Worm (Caenorhabditis elegans) whole organism, L1 larva: ENCODE data around the gene T12G3.4.
A peak's percentile ranks its signal among the peaks of the same experiment; 100 is the strongest.

Source experiments
- C34B4.2 ChIP-seq: sonication (generic microtip); optimal IDR thresholded peaks from 2 replicates; lab custom pipeline; 2017; ENCODE audit warnings: mild to moderate bottlenecking, missing genetic modification characterization, missing compliant biosample characterization
- F16B12.6 ChIP-seq: fragments of 150-350 bp; optimal IDR thresholded peaks from 2 replicates; lab custom pipeline; 2014; ENCODE audit warnings: missing biosample characterization, missing genetic modification characterization
- aha-1 ChIP-seq: fragments of 150-350 bp; optimal IDR thresholded peaks from 2 replicates; lab custom pipeline; 2014; ENCODE audit warnings: missing biosample characterization, missing genetic modification characterization
- ceh-63 ChIP-seq: fragments of 200-800 bp; sonication (Bioruptor generic); optimal IDR thresholded peaks from 2 replicates; lab custom pipeline; 2018; ENCODE audit warnings: mild to moderate bottlenecking, missing genetic modification characterization, missing compliant biosample characterization
- ceh-8 ChIP-seq: fragments of 200-800 bp; sonication (Bioruptor generic); optimal IDR thresholded peaks from 2 replicates; lab custom pipeline; 2018; ENCODE audit warnings: mild to moderate bottlenecking, missing genetic modification characterization, moderate library complexity, missing compliant biosample characterization
- ceh-82 ChIP-seq, 3 experiments: fragments of 150-350 bp in 1 of 3; sonication (generic microtip) in 2 of 3; optimal IDR thresholded peaks; 2 replicates each; lab custom pipeline; 2014 to 2017; ENCODE audit warnings: missing biosample characterization in 3 of 3, missing genetic modification characterization in 3 of 3
- ces-1 ChIP-seq: fragments of 150-350 bp; optimal IDR thresholded peaks from 2 replicates; lab custom pipeline; 2014; ENCODE audit warnings: missing biosample characterization, missing genetic modification reagents, missing genetic modification characterization
- dpl-1 ChIP-seq, 3 experiments: fragments of 150-350 bp in 2 of 3; sonication (generic microtip) in 1 of 3; optimal IDR thresholded peaks; 2 replicates each; lab custom pipeline; 2014 to 2017; ENCODE audit warnings: missing biosample characterization in 3 of 3, missing genetic modification characterization in 3 of 3, missing genetic modification reagents in 3 of 3
- dsc-1 ChIP-seq: sonication (generic microtip); optimal IDR thresholded peaks from 2 replicates; lab custom pipeline; 2016; ENCODE audit warnings: mild to moderate bottlenecking, missing genetic modification characterization, missing compliant biosample characterization
- efl-1 ChIP-seq, 4 experiments: fragments of 150-350 bp; optimal IDR thresholded peaks in 3 of 4; peaks in 1 of 4; 1 replicate in 1 of 4; 2 replicates in 3 of 4; lab custom pipeline; 2014; ENCODE audit warnings: missing biosample characterization in 2 of 4, missing genetic modification characterization in 2 of 4, missing genetic modification reagents in 2 of 4
- efl-3 ChIP-seq: fragments of 200-800 bp; sonication (Bioruptor generic); optimal IDR thresholded peaks from 2 replicates; lab custom pipeline; 2018; ENCODE audit warnings: mild to moderate bottlenecking, missing genetic modification characterization, missing compliant biosample characterization
- elt-2 ChIP-seq: sonication (generic microtip); optimal IDR thresholded peaks from 2 replicates; lab custom pipeline; 2016; ENCODE audit warnings: missing genetic modification characterization, mild to moderate bottlenecking, inconsistent platforms, missing compliant biosample characterization, missing genetic modification reagents
- elt-3 ChIP-seq, 6 experiments: fragments of 150-350 bp in 1 of 6; sonication (generic microtip); optimal IDR thresholded peaks; 2 replicates each; lab custom pipeline; 2017 to 2018; ENCODE audit warnings: missing biosample characterization in 6 of 6, missing genetic modification characterization in 6 of 6, inconsistent platforms in 1 of 6
- ets-5 ChIP-seq: fragments of 200-800 bp; sonication (Bioruptor generic); IDR thresholded peaks from 2 replicates; pipeline ENCODE4 v1.3.6; 2022; ENCODE audit warnings: missing genetic modification characterization, missing compliant biosample characterization
- fos-1 ChIP-seq: fragments of 150-350 bp; optimal IDR thresholded peaks from 2 replicates; lab custom pipeline; 2014; ENCODE audit warnings: missing biosample characterization, missing genetic modification characterization
- hlh-4 ChIP-seq: sonication (generic microtip); optimal IDR thresholded peaks from 2 replicates; lab custom pipeline; 2016; ENCODE audit warnings: mild to moderate bottlenecking, missing genetic modification characterization, missing compliant biosample characterization
- irx-1 ChIP-seq: sonication (generic microtip); optimal IDR thresholded peaks from 2 replicates; lab custom pipeline; 2016; ENCODE audit warnings: missing genetic modification characterization, missing compliant biosample characterization
- isw-1 ChIP-seq: fragments of 200-800 bp; sonication (Bioruptor generic); IDR thresholded peaks from 2 replicates; pipeline ENCODE4 v1.3.6; 2022; ENCODE audit warnings: missing genetic modification characterization, missing compliant biosample characterization
- lin-13 ChIP-seq: fragments of 150-350 bp; optimal IDR thresholded peaks from 2 replicates; lab custom pipeline; 2014; ENCODE audit warnings: missing biosample characterization, missing genetic modification reagents, missing genetic modification characterization
- lin-14 ChIP-seq: fragments of 200-800 bp; sonication (Bioruptor generic); optimal IDR thresholded peaks from 2 replicates; lab custom pipeline; 2018; ENCODE audit warnings: mild to moderate bottlenecking, missing genetic modification characterization, moderate library complexity, missing compliant biosample characterization
- lin-15B ChIP-seq: fragments of 150-350 bp; sonication (generic microtip); optimal IDR thresholded peaks from 3 replicates; lab custom pipeline; 2014; ENCODE audit warnings: missing biosample characterization, missing genetic modification characterization
- lin-35 ChIP-seq, 2 experiments: fragments of 150-350 bp; optimal IDR thresholded peaks; 2 replicates each; lab custom pipeline; 2014; ENCODE audit warnings: missing biosample characterization in 2 of 2, missing genetic modification characterization in 2 of 2, missing genetic modification reagents in 2 of 2
- mab-9 ChIP-seq: fragments of 200-800 bp; sonication (Bioruptor generic); IDR thresholded peaks from 2 replicates; pipeline ENCODE4 v1.3.6; 2022; ENCODE audit warnings: missing genetic modification reagents, missing genetic modification characterization, missing compliant biosample characterization
- mef-2 ChIP-seq: fragments of 150-350 bp; optimal IDR thresholded peaks from 2 replicates; lab custom pipeline; 2014; ENCODE audit warnings: missing biosample characterization, missing genetic modification characterization
- mep-1 ChIP-seq: fragments of 150-350 bp; optimal IDR thresholded peaks from 2 replicates; lab custom pipeline; 2014; ENCODE audit warnings: missing biosample characterization, missing genetic modification characterization
- nhr-237 ChIP-seq: fragments of 150-350 bp; optimal IDR thresholded peaks from 2 replicates; lab custom pipeline; 2014; ENCODE audit warnings: missing biosample characterization, missing genetic modification characterization
- nhr-47 ChIP-seq: sonication (generic microtip); optimal IDR thresholded peaks from 2 replicates; lab custom pipeline; 2016; ENCODE audit warnings: mild to moderate bottlenecking, missing genetic modification characterization, moderate library complexity, missing compliant biosample characterization
- nhr-84 ChIP-seq: sonication (generic microtip); optimal IDR thresholded peaks from 2 replicates; lab custom pipeline; 2017; ENCODE audit warnings: missing biosample characterization, missing genetic modification characterization
- nhr-90 ChIP-seq: sonication (generic microtip); optimal IDR thresholded peaks from 2 replicates; lab custom pipeline; 2016; ENCODE audit warnings: mild to moderate bottlenecking, missing genetic modification characterization, missing compliant biosample characterization; ENCODE audit not compliant: poor library complexity
- pag-3 ChIP-seq: sonication (generic microtip); optimal IDR thresholded peaks from 2 replicates; lab custom pipeline; 2017; ENCODE audit warnings: missing genetic modification characterization, mild to moderate bottlenecking, missing compliant biosample characterization, antibody characterized with exemption, borderline replicate concordance; ENCODE audit not compliant: insufficient read depth
- pax-3 ChIP-seq: fragments of 200-800 bp; sonication (Bioruptor generic); optimal IDR thresholded peaks from 2 replicates; lab custom pipeline; 2018; ENCODE audit warnings: mild to moderate bottlenecking, missing genetic modification characterization, moderate library complexity, missing compliant biosample characterization
- pqm-1 ChIP-seq: sonication (generic microtip); optimal IDR thresholded peaks from 3 replicates; lab custom pipeline; 2017; ENCODE audit warnings: missing biosample characterization, missing genetic modification characterization
- skn-1 ChIP-seq: fragments of 150-350 bp; optimal IDR thresholded peaks from 2 replicates; lab custom pipeline; 2014; ENCODE audit warnings: missing biosample characterization, missing genetic modification characterization
- snpc-4 ChIP-seq: fragments of 150-350 bp; optimal IDR thresholded peaks from 2 replicates; lab custom pipeline; 2014; ENCODE audit warnings: missing biosample characterization, missing genetic modification characterization
- sox-4 ChIP-seq: sonication (generic microtip); optimal IDR thresholded peaks from 2 replicates; lab custom pipeline; 2016; ENCODE audit warnings: missing genetic modification characterization, missing compliant biosample characterization
- sup-37 ChIP-seq: fragments of 200-800 bp; sonication (Bioruptor generic); optimal IDR thresholded peaks from 2 replicates; lab custom pipeline; 2018; ENCODE audit warnings: mild to moderate bottlenecking, missing genetic modification characterization, missing compliant biosample characterization
- swsn-7 ChIP-seq: sonication (generic microtip); optimal IDR thresholded peaks from 2 replicates; lab custom pipeline; 2016; ENCODE audit warnings: missing genetic modification characterization, missing compliant biosample characterization
- tbx-2 ChIP-seq: sonication (generic microtip); optimal IDR thresholded peaks from 2 replicates; lab custom pipeline; 2016; ENCODE audit warnings: missing genetic modification characterization, missing compliant biosample characterization
- unc-30 ChIP-seq: sonication (generic microtip); optimal IDR thresholded peaks from 2 replicates; lab custom pipeline; 2017; ENCODE audit warnings: missing biosample characterization, missing genetic modification characterization
- unc-62 ChIP-seq: fragments of 150-350 bp; optimal IDR thresholded peaks from 2 replicates; lab custom pipeline; 2014; ENCODE audit warnings: missing biosample characterization, missing genetic modification reagents, missing genetic modification characterization
- unc-86 ChIP-seq: sonication (generic microtip); optimal IDR thresholded peaks from 2 replicates; lab custom pipeline; 2016; ENCODE audit warnings: missing genetic modification characterization, missing compliant biosample characterization
- unc-98 ChIP-seq: fragments of 200-800 bp; sonication (Bioruptor generic); IDR thresholded peaks from 2 replicates; pipeline ENCODE4 v1.3.6; 2022; ENCODE audit warnings: missing genetic modification characterization, missing compliant biosample characterization
- zag-1 ChIP-seq: fragments of 150-350 bp; optimal IDR thresholded peaks from 2 replicates; lab custom pipeline; 2014; ENCODE audit warnings: missing biosample characterization, missing genetic modification characterization
- ztf-11 ChIP-seq, 2 experiments: sonication (generic microtip); optimal IDR thresholded peaks; 2 replicates each; lab custom pipeline; 2016 to 2017; ENCODE audit warnings: missing genetic modification characterization in 2 of 2, missing biosample characterization in 1 of 2, missing compliant biosample characterization in 1 of 2
- ztf-4 ChIP-seq: fragments of 150-350 bp; optimal IDR thresholded peaks from 2 replicates; lab custom pipeline; 2014; ENCODE audit warnings: missing biosample characterization, missing genetic modification characterization

The T12G3.4 gene

ce11 chrIV:12056603-12057002 lies 8.5 kb downstream of the T12G3.4 start, which contains the start of gene K08E4.2:
K08E4.2 (minus strand) TSS chrIV:12056656.
- TF ChIP-seq nhr-84 (tag; lab: Kevin White, UChicago), result no peak
- TF ChIP-seq C34B4.2 (tag; lab: Kevin White, UChicago), result no peak
- no peak for TF ChIP-seq irx-1 (tag; lab: Kevin White, UChicago)
- TF ChIP-seq lin-35 (GFP tag; optimal IDR thresholded peaks at IDR 0.05; lab: Kevin White, UChicago), result no peak
- TF ChIP-seq nhr-237 (tag; lab: Kevin White, UChicago), result no peak
- TF ChIP-seq lin-14 (GFP tag; lab: Kevin White, UChicago), result no peak
- TF ChIP-seq tbx-2 (tag; lab: Kevin White, UChicago), result no peak
- no peak for TF ChIP-seq efl-1 (optimal IDR thresholded peaks at IDR 0.05; lab: Kevin White, UChicago)
- no peak for TF ChIP-seq efl-1 (GFP tag; optimal IDR thresholded peaks at IDR 0.05 in 1 of 2; lab: Kevin White, UChicago)
- no peak for TF ChIP-seq ztf-11 (tag; optimal IDR thresholded peaks at IDR 0.05; lab: Kevin White, UChicago)
- no peak for TF ChIP-seq swsn-7 (tag; lab: Kevin White, UChicago)
- no peak for TF ChIP-seq lin-15B
- TF ChIP-seq pqm-1 (tag; lab: Kevin White, UChicago), result no peak

ce11 chrIV:12057508-12057907 lies 9.5 kb downstream of the T12G3.4 start, which contains the start of gene K08E4.3:
K08E4.3 (plus strand) TSS chrIV:12057742.
- TF ChIP-seq ces-1 (GFP tag; lab: Kevin White, UChicago) (no peak), lin-14 (GFP tag; lab: Kevin White, UChicago) (peak; percentile 26), fos-1 (tag; lab: Kevin White, UChicago) (no peak), dpl-1 (GFP tag; optimal IDR thresholded peaks at IDR 0.05; lab: Kevin White, UChicago) (no peak), dsc-1 (tag; lab: Kevin White, UChicago) (no peak), ets-5 (GFP tag; lab: Robert Waterston, UW) (no peak)

DNA sequence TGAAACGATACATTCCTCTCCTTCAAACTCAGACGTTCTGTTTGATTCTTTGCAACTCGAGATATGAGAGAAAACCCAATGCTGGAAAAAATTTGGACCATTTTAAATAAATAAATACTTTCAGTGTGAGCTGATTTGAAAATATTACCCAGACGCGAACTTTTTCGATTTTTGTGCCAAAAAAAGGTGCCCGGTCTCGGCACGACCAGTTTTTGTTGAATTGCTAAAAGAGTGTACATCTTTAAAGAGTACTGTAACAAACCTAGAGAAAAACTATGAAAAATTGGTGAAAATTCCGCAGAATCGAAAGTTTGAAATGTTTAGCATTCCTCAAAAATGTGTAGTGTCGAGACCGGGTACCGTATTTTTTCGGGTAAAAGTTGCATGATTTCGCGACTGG lies 13.2 kb downstream of the T12G3.4 start, which contains the start of gene K08E4.8:
Gene K08E4.8, minus strand, starts transcription at position 101 of the 400 bp plus-strand sequence.
- TF ChIP-seq sox-4 (tag; lab: Kevin White, UChicago) (no peak), mef-2 (tag; lab: Kevin White, UChicago) (no peak), elt-3 (tag; optimal IDR thresholded peaks at IDR 0.05; lab: Kevin White, UChicago) (no peak), ztf-11 (tag; optimal IDR thresholded peaks at IDR 0.05; lab: Kevin White, UChicago) (no peak), ceh-82 (tag; optimal IDR thresholded peaks at IDR 0.05; lab: Kevin White, UChicago) (no peak), nhr-90 (tag; lab: Kevin White, UChicago) (no peak), fos-1 (tag; lab: Kevin White, UChicago) (no peak), pax-3 (tag; lab: Kevin White, UChicago) (no peak), nhr-47 (tag; lab: Kevin White, UChicago) (no peak), pqm-1 (tag; lab: Kevin White, UChicago) (no peak), elt-2 (no peak), unc-62 (GFP tag; lab: Kevin White, UChicago) (no peak), skn-1 (tag; lab: Kevin White, UChicago) (no peak), dsc-1 (tag; lab: Kevin White, UChicago) (no peak), efl-3 (GFP tag; lab: Kevin White, UChicago) (no peak), ztf-4 (tag; lab: Kevin White, UChicago) (no peak), aha-1 (tag; lab: Kevin White, UChicago) (no peak), sup-37 (GFP tag; lab: Kevin White, UChicago) (no peak)
- TF ChIP-seq, all 84 proteins: peak for 0

- no peak for TF ChIP-seq mep-1 (tag; lab: Kevin White, UChicago)
- TF ChIP-seq unc-30 (tag; lab: Kevin White, UChicago), result no peak
- TF ChIP-seq F16B12.6 (tag; lab: Kevin White, UChicago), result no peak
- no peak for TF ChIP-seq ceh-63
- TF ChIP-seq unc-98 (GFP tag; lab: Robert Waterston, UW), result no peak
- no peak for TF ChIP-seq zag-1 (tag; lab: Kevin White, UChicago)
- no peak for TF ChIP-seq aha-1 (tag; lab: Kevin White, UChicago)
- TF ChIP-seq mef-2 (tag; lab: Kevin White, UChicago), result no peak
- TF ChIP-seq unc-86 (tag; lab: Kevin White, UChicago), result no peak
- no peak for TF ChIP-seq hlh-4
- TF ChIP-seq elt-2, result no peak
- TF ChIP-seq ztf-11 (tag; optimal IDR thresholded peaks at IDR 0.05; lab: Kevin White, UChicago), result no peak
- no peak for TF ChIP-seq skn-1 (tag; lab: Kevin White, UChicago)
- no peak for TF ChIP-seq lin-13 (GFP tag; lab: Kevin White, UChicago)
- no peak for TF ChIP-seq snpc-4 (tag; lab: Kevin White, UChicago)
- no peak for TF ChIP-seq ceh-8 (GFP tag; lab: Kevin White, UChicago)
- no peak for TF ChIP-seq pqm-1 (tag; lab: Kevin White, UChicago)
- no peak for TF ChIP-seq pag-3 (tag; lab: Kevin White, UChicago)
- TF ChIP-seq isw-1 (GFP tag; lab: Robert Waterston, UW), result no peak
- TF ChIP-seq mab-9 (GFP tag; lab: Robert Waterston, UW), result no peak
Observed at ce11 chrIV:12068590-12068989, 20.5 kb downstream of the T12G3.4 start, which contains the start of gene bath-37. bath-37 (plus strand) TSS chrIV:12068890.
